Worm (Caenorhabditis elegans) whole organism, L2 larva: ENCODE data around the gene str-31.

Experiments used
- R02D3.7 ChIP-seq: fragments of 150-350 bp; optimal IDR thresholded peaks from 2 replicates; lab custom pipeline; 2014; ENCODE audit warnings: missing biosample characterization, missing genetic modification characterization
- ZK546.5 ChIP-seq: sonication (generic microtip); optimal IDR thresholded peaks from 2 replicates; lab custom pipeline; 2017; ENCODE audit warnings: missing biosample characterization, missing genetic modification characterization
- alr-1 ChIP-seq: fragments of 150-350 bp; optimal IDR thresholded peaks from 2 replicates; lab custom pipeline; 2014; ENCODE audit warnings: missing biosample characterization, missing genetic modification characterization
- ama-1 ChIP-seq: fragments of 150-350 bp; optimal IDR thresholded peaks from 2 replicates; lab custom pipeline; 2018; ENCODE audit warnings: inconsistent platforms
- blmp-1 ChIP-seq: sonication (generic microtip); optimal IDR thresholded peaks from 2 replicates; lab custom pipeline; 2017; ENCODE audit warnings: missing genetic modification characterization, mild to moderate bottlenecking, missing compliant biosample characterization, antibody characterized with exemption, moderate library complexity; ENCODE audit not compliant: insufficient read depth
- ceh-82 ChIP-seq: fragments of 150-350 bp; optimal IDR thresholded peaks from 2 replicates; lab custom pipeline; 2014; ENCODE audit warnings: missing biosample characterization, missing genetic modification characterization
- crh-2 ChIP-seq: sonication (generic microtip); optimal IDR thresholded peaks from 2 replicates; lab custom pipeline; 2017; ENCODE audit warnings: missing biosample characterization, missing genetic modification characterization
- dmd-4 ChIP-seq: sonication (generic microtip); optimal IDR thresholded peaks from 2 replicates; lab custom pipeline; 2017; ENCODE audit warnings: missing biosample characterization, missing genetic modification characterization
- gmeb-1 ChIP-seq: fragments of 150-350 bp; optimal IDR thresholded peaks from 2 replicates; lab custom pipeline; 2014; ENCODE audit warnings: missing biosample characterization, missing genetic modification characterization
- mdl-1 ChIP-seq, 2 experiments: fragments of 150-350 bp in 1 of 2; sonication (generic microtip) in 1 of 2; optimal IDR thresholded peaks; 2 replicates each; lab custom pipeline; 2017; ENCODE audit warnings: missing biosample characterization in 2 of 2, missing genetic modification characterization in 2 of 2
- nhr-11 ChIP-seq: fragments of 150-350 bp; optimal IDR thresholded peaks from 2 replicates; lab custom pipeline; 2014; ENCODE audit warnings: missing biosample characterization, missing genetic modification characterization
- nhr-77 ChIP-seq: fragments of 150-350 bp; optimal IDR thresholded peaks from 2 replicates; lab custom pipeline; 2014; ENCODE audit warnings: missing biosample characterization, missing genetic modification characterization
- unc-55 ChIP-seq: fragments of 150-350 bp; sonication (generic microtip); optimal IDR thresholded peaks from 3 replicates; lab custom pipeline; 2014; ENCODE audit warnings: missing biosample characterization, missing genetic modification reagents, missing genetic modification characterization
- ztf-11 ChIP-seq: sonication (generic microtip); optimal IDR thresholded peaks from 2 replicates; lab custom pipeline; 2017; ENCODE audit warnings: missing biosample characterization, missing genetic modification characterization

DNA sequence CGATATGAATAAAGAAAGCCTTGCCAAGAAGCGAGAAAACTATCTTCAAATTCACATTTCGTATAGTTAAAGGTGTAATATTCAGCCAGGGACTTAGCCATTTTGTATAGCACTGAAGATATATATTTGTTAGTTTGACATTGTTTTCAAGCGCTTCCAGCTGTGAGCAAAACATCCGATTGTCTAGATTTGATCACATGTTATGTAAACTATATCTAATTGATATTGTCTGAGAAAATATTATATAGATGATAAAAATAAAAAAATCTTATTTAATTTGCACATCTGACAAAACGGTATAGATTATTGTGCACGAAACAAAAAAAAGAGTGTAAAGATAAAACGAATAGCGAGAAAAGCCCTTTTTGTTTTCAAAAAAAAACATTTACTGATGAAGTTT is 43.8 kb downstream of the str-31 start, which contains the start of gene srh-89:
- TF ChIP-seq alr-1 (no peak), R02D3.7 (tag; lab: Kevin White, UChicago) (no peak), nhr-11 (tag; lab: Kevin White, UChicago) (no peak), ztf-11 (tag; lab: Kevin White, UChicago) (no peak), dmd-4 (tag; lab: Kevin White, UChicago) (no peak), unc-55 (GFP tag; lab: Kevin White, UChicago) (no peak), ama-1 (no peak), crh-2 (tag; lab: Kevin White, UChicago) (no peak), nhr-77 (tag; lab: Kevin White, UChicago) (no peak), gmeb-1 (tag; lab: Kevin White, UChicago) (no peak), blmp-1 (tag; lab: Kevin White, UChicago) (no peak), ceh-82 (tag; lab: Kevin White, UChicago) (no peak), mdl-1 (tag; optimal IDR thresholded peaks at IDR 0.05; lab: Kevin White, UChicago) (no peak), ZK546.5 (tag; lab: Kevin White, UChicago) (no peak)
